Worm (Caenorhabditis elegans) whole organism, L4 larva: ENCODE data around the gene B0524.5.

ENCODE experiments used
- F26F4.8 ChIP-seq: fragments of 200-800 bp; sonication (Bioruptor generic); conservative IDR thresholded peaks from 2 replicates; pipeline ENCODE4 v1.3.6; 2022; ENCODE audit warnings: missing genetic modification characterization, missing compliant biosample characterization
- F49E8.2 ChIP-seq: sonication (generic microtip); optimal IDR thresholded peaks from 2 replicates; lab custom pipeline; 2016; ENCODE audit warnings: missing compliant biosample characterization, mild to moderate bottlenecking, missing genetic modification characterization, borderline replicate concordance
- Y75B8A.6 ChIP-seq: fragments of 200-800 bp; sonication (Bioruptor generic); IDR thresholded peaks from 2 replicates; pipeline ENCODE4 v1.3.6; 2022; ENCODE audit warnings: missing genetic modification reagents, missing genetic modification characterization, missing compliant biosample characterization
- aha-1 ChIP-seq: fragments of 150-350 bp; peaks from one replicate; lab custom pipeline; 2014; ENCODE audit warnings: missing biosample characterization, missing genetic modification characterization
- aly-2 ChIP-seq: sonication (generic microtip); optimal IDR thresholded peaks from 2 replicates; lab custom pipeline; 2018; ENCODE audit warnings: missing biosample characterization, missing genetic modification characterization
- ceh-28 ChIP-seq: fragments of 150-350 bp; optimal IDR thresholded peaks from 2 replicates; lab custom pipeline; 2014; ENCODE audit warnings: missing biosample characterization, missing genetic modification reagents, missing genetic modification characterization
- ceh-32 ChIP-seq: sonication (generic microtip); optimal IDR thresholded peaks from 2 replicates; lab custom pipeline; 2016; ENCODE audit warnings: mild to moderate bottlenecking, missing genetic modification characterization, missing compliant biosample characterization; ENCODE audit not compliant: poor library complexity
- ces-1 ChIP-seq: fragments of 150-350 bp; sonication (generic microtip); optimal IDR thresholded peaks from 4 replicates; lab custom pipeline; 2014; ENCODE audit warnings: missing biosample characterization, missing genetic modification reagents, missing genetic modification characterization
- daf-12 ChIP-seq: fragments of 150-350 bp; optimal IDR thresholded peaks from 2 replicates; lab custom pipeline; 2014; ENCODE audit warnings: missing biosample characterization, missing genetic modification reagents, missing genetic modification characterization
- daf-16 ChIP-seq, 3 experiments: sonication (generic microtip); optimal IDR thresholded peaks; 2 replicates each; lab custom pipeline; 2016 to 2017; ENCODE audit warnings: missing genetic modification characterization in 3 of 3, missing genetic modification reagents in 3 of 3, mild to moderate bottlenecking in 2 of 3, missing compliant biosample characterization in 2 of 3, missing biosample characterization in 1 of 3, moderate library complexity in 1 of 3
- dmd-9 ChIP-seq: fragments of 200-800 bp; sonication (Bioruptor generic); IDR thresholded peaks from 2 replicates; pipeline ENCODE4 v1.3.6; 2022; ENCODE audit warnings: missing genetic modification reagents, missing genetic modification characterization, missing compliant biosample characterization
- duxl-1 ChIP-seq: sonication (generic microtip); optimal IDR thresholded peaks from 2 replicates; lab custom pipeline; 2016; ENCODE audit warnings: mild to moderate bottlenecking, missing genetic modification characterization, moderate library complexity, missing compliant biosample characterization; ENCODE audit not compliant: poor library complexity
- dve-1 ChIP-seq: sonication (generic microtip); optimal IDR thresholded peaks from 2 replicates; lab custom pipeline; 2017; ENCODE audit warnings: antibody characterized with exemption, mild to moderate bottlenecking, missing genetic modification characterization, missing compliant biosample characterization; ENCODE audit not compliant: insufficient read depth
- egl-27 ChIP-seq: sonication (generic microtip); optimal IDR thresholded peaks from 3 replicates; lab custom pipeline; 2017; ENCODE audit warnings: missing biosample characterization, missing genetic modification reagents, missing genetic modification characterization
- fos-1 ChIP-seq: fragments of 150-350 bp; optimal IDR thresholded peaks from 2 replicates; lab custom pipeline; 2014; ENCODE audit warnings: missing biosample characterization, missing genetic modification characterization
- hmg-1.1 ChIP-seq: fragments of 200-800 bp; sonication (Bioruptor generic); IDR thresholded peaks from 2 replicates; pipeline ENCODE4 v1.3.6; 2022; ENCODE audit warnings: missing genetic modification reagents, missing genetic modification characterization, missing compliant biosample characterization
- lim-7 ChIP-seq: fragments of 200-800 bp; sonication (Bioruptor generic); IDR thresholded peaks from 2 replicates; pipeline ENCODE4 v1.3.6; 2022; ENCODE audit warnings: missing genetic modification characterization, missing compliant biosample characterization
- lin-1 ChIP-seq: fragments of 200-800 bp; sonication (Bioruptor generic); IDR thresholded peaks from 2 replicates; pipeline ENCODE4 v1.3.6; 2022; ENCODE audit warnings: missing genetic modification reagents, missing genetic modification characterization, missing compliant biosample characterization
- lin-13 ChIP-seq: fragments of 150-350 bp; optimal IDR thresholded peaks from 2 replicates; lab custom pipeline; 2014; ENCODE audit warnings: missing biosample characterization, missing genetic modification reagents, missing genetic modification characterization
- lin-15B ChIP-seq: fragments of 150-350 bp; sonication (generic microtip); optimal IDR thresholded peaks from 3 replicates; lab custom pipeline; 2014; ENCODE audit warnings: missing biosample characterization, missing genetic modification characterization
- lin-38 ChIP-seq: fragments of 200-800 bp; sonication (Bioruptor generic); IDR thresholded peaks from 2 replicates; pipeline ENCODE4 v1.3.6; 2022; ENCODE audit warnings: missing genetic modification reagents, missing genetic modification characterization, missing compliant biosample characterization
- lin-39 ChIP-seq: fragments of 150-350 bp; optimal IDR thresholded peaks from 2 replicates; lab custom pipeline; 2014; ENCODE audit warnings: missing biosample characterization, missing genetic modification reagents, missing genetic modification characterization
- madf-9 ChIP-seq: fragments of 200-800 bp; sonication (Bioruptor generic); conservative IDR thresholded peaks from 2 replicates; pipeline ENCODE4 v1.3.6; 2022; ENCODE audit warnings: missing genetic modification reagents, missing genetic modification characterization, missing compliant biosample characterization
- mdl-1 ChIP-seq, 2 experiments: fragments of 150-350 bp in 1 of 2; sonication (generic microtip) in 1 of 2; optimal IDR thresholded peaks; 2 replicates each; lab custom pipeline; 2014 to 2017; ENCODE audit warnings: missing biosample characterization in 2 of 2, missing genetic modification characterization in 2 of 2
- mep-1 ChIP-seq: fragments of 150-350 bp; sonication (generic microtip); optimal IDR thresholded peaks from 3 replicates; lab custom pipeline; 2014; ENCODE audit warnings: missing biosample characterization, missing genetic modification characterization
- mxl-3 ChIP-seq: fragments of 200-800 bp; sonication (Bioruptor generic); optimal IDR thresholded peaks from 2 replicates; lab custom pipeline; 2018; ENCODE audit warnings: mild to moderate bottlenecking, missing genetic modification characterization, missing compliant biosample characterization
- nhr-102 ChIP-seq: sonication (generic microtip); optimal IDR thresholded peaks from 2 replicates; lab custom pipeline; 2016; ENCODE audit warnings: mild to moderate bottlenecking, missing genetic modification characterization, moderate library complexity, missing compliant biosample characterization
- nhr-11 ChIP-seq: fragments of 150-350 bp; optimal IDR thresholded peaks from 2 replicates; lab custom pipeline; 2014; ENCODE audit warnings: missing biosample characterization, missing genetic modification characterization
- nhr-25 ChIP-seq: sonication (generic microtip); optimal IDR thresholded peaks from 2 replicates; lab custom pipeline; 2017; ENCODE audit warnings: missing genetic modification characterization, mild to moderate bottlenecking, missing compliant biosample characterization, antibody characterized with exemption, moderate library complexity, borderline replicate concordance; ENCODE audit not compliant: insufficient read depth
- nhr-28 ChIP-seq: fragments of 150-350 bp; optimal IDR thresholded peaks from 2 replicates; lab custom pipeline; 2014; ENCODE audit warnings: missing biosample characterization, missing genetic modification characterization
- nhr-6 ChIP-seq: fragments of 150-350 bp; optimal IDR thresholded peaks from 2 replicates; lab custom pipeline; 2014; ENCODE audit warnings: missing biosample characterization, missing genetic modification characterization
- nhr-77 ChIP-seq: fragments of 150-350 bp; optimal IDR thresholded peaks from 2 replicates; lab custom pipeline; 2014; ENCODE audit warnings: missing biosample characterization, missing genetic modification characterization
- pha-4 ChIP-seq, 2 experiments: fragments of 150-350 bp in 1 of 2; fragments of 200-800 bp in 1 of 2; sonication (Bioruptor generic) in 1 of 2; IDR thresholded peaks in 1 of 2; optimal IDR thresholded peaks in 1 of 2; 2 replicates each; pipeline versions ENCODE4 v1.3.6 to Lab custom; 2014 to 2022; ENCODE audit warnings: missing genetic modification characterization in 2 of 2, missing genetic modification reagents in 2 of 2, missing biosample characterization in 1 of 2, missing compliant biosample characterization in 1 of 2
- pqm-1 ChIP-seq: sonication (generic microtip); optimal IDR thresholded peaks from 2 replicates; lab custom pipeline; 2017; ENCODE audit warnings: missing biosample characterization, missing genetic modification characterization
- rbr-2 ChIP-seq: sonication (generic microtip); optimal IDR thresholded peaks from 2 replicates; lab custom pipeline; 2016; ENCODE audit warnings: missing genotype, missing genetic modification characterization, missing compliant biosample characterization
- saeg-2 ChIP-seq: fragments of 200-800 bp; sonication (Bioruptor generic); IDR thresholded peaks from 2 replicates; pipeline ENCODE4 v1.3.6; 2022; ENCODE audit warnings: missing genetic modification reagents, missing genetic modification characterization, missing compliant biosample characterization
- set-16 ChIP-seq: fragments of 200-800 bp; sonication (Bioruptor generic); IDR thresholded peaks from 2 replicates; pipeline ENCODE4 v1.3.6; 2022; ENCODE audit warnings: missing genetic modification reagents, missing genetic modification characterization, missing compliant biosample characterization
- snpc-1.2 ChIP-seq: fragments of 200-800 bp; sonication (Bioruptor generic); IDR thresholded peaks from 2 replicates; pipeline ENCODE4 v1.3.6; 2022; ENCODE audit warnings: missing genetic modification reagents, missing genetic modification characterization, missing compliant biosample characterization
- spr-1 ChIP-seq: sonication (generic microtip); optimal IDR thresholded peaks from 2 replicates; lab custom pipeline; 2016; ENCODE audit warnings: mild to moderate bottlenecking, missing genetic modification characterization, missing compliant biosample characterization
- tag-97 ChIP-seq: fragments of 200-800 bp; sonication (Bioruptor generic); IDR thresholded peaks from 2 replicates; pipeline ENCODE4 v1.3.6; 2022; ENCODE audit warnings: missing genetic modification characterization, missing compliant biosample characterization
- unc-39 ChIP-seq: sonication (generic microtip); optimal IDR thresholded peaks from 2 replicates; lab custom pipeline; 2017; ENCODE audit warnings: missing biosample characterization, missing genetic modification characterization
- unc-62 ChIP-seq, 3 experiments: fragments of 150-350 bp in 1 of 3; sonication (generic microtip); optimal IDR thresholded peaks in 2 of 3; peaks in 1 of 3; 1 replicate in 1 of 3; 2 replicates in 2 of 3; lab custom pipeline; 2014 to 2017; ENCODE audit warnings: missing biosample characterization in 3 of 3, missing genetic modification characterization in 3 of 3, missing genetic modification reagents in 3 of 3, missing genotype in 1 of 3
- zip-11 ChIP-seq: fragments of 200-800 bp; sonication (Bioruptor generic); IDR thresholded peaks from 2 replicates; pipeline ENCODE4 v1.3.6; 2022; ENCODE audit warnings: missing genetic modification characterization, missing compliant biosample characterization
- zip-2 ChIP-seq: fragments of 150-350 bp; optimal IDR thresholded peaks from 2 replicates; lab custom pipeline; 2014; ENCODE audit warnings: missing biosample characterization, missing genetic modification characterization

The B0524.5 gene

ce11 chrIII:1926456-1926855, 32.8 kb upstream of the B0524.5 start (continued):
- no peak for TF ChIP-seq egl-27 (tag; lab: Kevin White, UChicago)
- TF ChIP-seq mep-1 (tag; lab: Kevin White, UChicago) = peak; percentile 88
- peak; percentile 76 for TF ChIP-seq nhr-77 (tag; lab: Kevin White, UChicago)
- TF ChIP-seq dmd-9 = peak; percentile 4; the same call in 1 of the 2 replicates
- TF ChIP-seq lin-1 = peak; percentile 92
- TF ChIP-seq nhr-6 (tag; lab: Kevin White, UChicago) = peak; percentile 51
- no peak for TF ChIP-seq F26F4.8 (GFP tag; lab: Robert Waterston, UW)
- peak; percentile 73 for TF ChIP-seq lin-38
- peak; percentile 48 for TF ChIP-seq fos-1 (tag; lab: Kevin White, UChicago)
- peak; percentile 89 for TF ChIP-seq madf-9
- TF ChIP-seq, all 104 proteins: peak for 59

ce11 chrIII:1925786-1926185, 32.1 kb upstream of the B0524.5 start:
- no peak for TF ChIP-seq dve-1 (tag; lab: Kevin White, UChicago)
- TF ChIP-seq mep-1 (tag; lab: Kevin White, UChicago) = no peak
- TF ChIP-seq nhr-77 (tag; lab: Kevin White, UChicago) = no peak
- TF ChIP-seq daf-16 (GFP tag; optimal IDR thresholded peaks at IDR 0.05; lab: Kevin White, UChicago) = no peak
- no peak for TF ChIP-seq daf-16 (tag; optimal IDR thresholded peaks at IDR 0.05; lab: Kevin White, UChicago)
- peak; percentile 91 for TF ChIP-seq aha-1 (tag; lab: Kevin White, UChicago)
- TF ChIP-seq set-16 (GFP tag; lab: Robert Waterston, UW) = peak; percentile 19; the same call in 1 of the 2 replicates
- no peak for TF ChIP-seq spr-1

- peak; percentile 96 for TF ChIP-seq rbr-2 (tag; lab: Kevin White, UChicago)
- peak; percentile 71 for TF ChIP-seq pqm-1 (tag; lab: Kevin White, UChicago)
- peak; percentile 56 for TF ChIP-seq ceh-28 (tag; lab: Kevin White, UChicago)
- TF ChIP-seq unc-62 (GFP tag; optimal IDR thresholded peaks at IDR 0.05 in 1 of 2; lab: Kevin White, UChicago) = peak in 1 of 2 experiments; percentile 100
- TF ChIP-seq unc-62 (tag; optimal IDR thresholded peaks at IDR 0.05; lab: Kevin White, UChicago) = peak; percentile 74
- peak; percentile 93 for TF ChIP-seq nhr-11 (tag; lab: Kevin White, UChicago)
- TF ChIP-seq zip-11 = no peak
- TF ChIP-seq mxl-3 = peak; percentile 95
- peak; percentile 97 for TF ChIP-seq nhr-25 (tag; lab: Kevin White, UChicago)
- 0 out of 2 replicates have a peak, but pooled peaks have one; percentile 30 for TF ChIP-seq lim-7 (GFP tag; lab: Robert Waterston, UW)
- peak; percentile 97 for TF ChIP-seq nhr-28
- peak; percentile 97 to 98 for TF ChIP-seq mdl-1 (tag; optimal IDR thresholded peaks at IDR 0.05; lab: Kevin White, UChicago)
- peak; percentile 100 for TF ChIP-seq aha-1 (tag; lab: Kevin White, UChicago)
- TF ChIP-seq duxl-1 = peak; percentile 73
- no peak for TF ChIP-seq unc-39 (tag; lab: Kevin White, UChicago)
- no peak for TF ChIP-seq snpc-1.2 (GFP tag; lab: Robert Waterston, UW)
- peak; percentile 82 for TF ChIP-seq lin-13 (GFP tag; lab: Kevin White, UChicago)
- TF ChIP-seq nhr-102 = peak; percentile 97
- peak; percentile 22; the same call in 1 of the 2 replicates for TF ChIP-seq Y75B8A.6
- peak; percentile 87 for TF ChIP-seq zip-2
- no peak for TF ChIP-seq lin-39 (tag; lab: Kevin White, UChicago)
- TF ChIP-seq fos-1 (tag; lab: Kevin White, UChicago) = peak; percentile 95
- no peak for TF ChIP-seq tag-97 (GFP tag; lab: Robert Waterston, UW)
- TF ChIP-seq F49E8.2 (tag; lab: Kevin White, UChicago) = no peak
- TF ChIP-seq lin-38 = peak; percentile 73; the same call in 1 of the 2 replicates
- TF ChIP-seq hmg-1.1 (GFP tag; lab: Robert Waterston, UW) = peak; percentile 96
- peak; percentile 75 for TF ChIP-seq ceh-32 (tag; lab: Kevin White, UChicago)
- TF ChIP-seq nhr-77 (tag; lab: Kevin White, UChicago) = peak; percentile 97
- TF ChIP-seq pha-4 (GFP tag; IDR thresholded peaks at IDR 0.05; lab: Robert Waterston, UW) = peak; percentile 97
- TF ChIP-seq pha-4 (tag; optimal IDR thresholded peaks at IDR 0.05; lab: Kevin White, UChicago) = peak; percentile 71
- TF ChIP-seq saeg-2 (GFP tag; lab: Robert Waterston, UW) = peak; percentile 97
- TF ChIP-seq ces-1 = no peak
- no peak for TF ChIP-seq lin-15B (tag; lab: Kevin White, UChicago)
- no peak for TF ChIP-seq F26F4.8 (GFP tag; lab: Robert Waterston, UW)
- TF ChIP-seq aly-2 (tag; lab: Kevin White, UChicago) = no peak
- no peak for TF ChIP-seq daf-12 (tag; lab: Kevin White, UChicago)
These were observed 31.4 kb upstream of the B0524.5 start for ce11 chrIII:1925048-1925537.
